Worm (Caenorhabditis elegans) whole organism, late embryonic: ENCODE measurements around the gene Y55F3BR.10.

Experiments used
- C08G9.2 ChIP-seq: sonication (generic microtip); optimal IDR thresholded peaks from 2 replicates; lab custom pipeline; 2016; ENCODE audit warnings: mild to moderate bottlenecking, missing genetic modification characterization, moderate library complexity, missing compliant biosample characterization
- C38D4.7 ChIP-seq: fragments of 200-800 bp; sonication (Bioruptor generic); optimal IDR thresholded peaks from 2 replicates; lab custom pipeline; 2018; ENCODE audit warnings: mild to moderate bottlenecking, missing genetic modification characterization, moderate library complexity, missing compliant biosample characterization
- F13H6.1 ChIP-seq: sonication (generic microtip); optimal IDR thresholded peaks from 2 replicates; lab custom pipeline; 2016; ENCODE audit warnings: missing genetic modification characterization, missing compliant biosample characterization
- K09A11.1 ChIP-seq: sonication (generic microtip); optimal IDR thresholded peaks from 2 replicates; lab custom pipeline; 2017; ENCODE audit warnings: antibody characterized with exemption, mild to moderate bottlenecking, missing genetic modification characterization, missing compliant biosample characterization; ENCODE audit not compliant: insufficient read depth
- Y22D7AL.16 ChIP-seq: sonication (generic microtip); optimal IDR thresholded peaks from 2 replicates; lab custom pipeline; 2016; ENCODE audit warnings: missing genetic modification characterization, missing compliant biosample characterization
- ahr-1 ChIP-seq: sonication (generic microtip); optimal IDR thresholded peaks from 2 replicates; lab custom pipeline; 2016; ENCODE audit warnings: missing genetic modification characterization, missing compliant biosample characterization
- ama-1 ChIP-seq: fragments of 150-350 bp; optimal IDR thresholded peaks from 2 replicates; lab custom pipeline; 2014
- ceh-14 ChIP-seq: sonication (generic microtip); optimal IDR thresholded peaks from 2 replicates; lab custom pipeline; 2016; ENCODE audit warnings: missing genotype, missing genetic modification characterization, missing compliant biosample characterization
- ceh-18 ChIP-seq: sonication (generic microtip); optimal IDR thresholded peaks from 2 replicates; lab custom pipeline; 2016; ENCODE audit warnings: missing genetic modification characterization, missing compliant biosample characterization
- ceh-19 ChIP-seq: fragments of 200-800 bp; sonication (Bioruptor generic); optimal IDR thresholded peaks from 2 replicates; lab custom pipeline; 2018; ENCODE audit warnings: mild to moderate bottlenecking, missing genetic modification characterization, missing compliant biosample characterization
- ceh-2 ChIP-seq: sonication (generic microtip); optimal IDR thresholded peaks from 2 replicates; lab custom pipeline; 2016; ENCODE audit warnings: missing genotype, missing genetic modification characterization, missing compliant biosample characterization
- ceh-30 ChIP-seq: fragments of 150-350 bp; optimal IDR thresholded peaks from 2 replicates; lab custom pipeline; 2014; ENCODE audit warnings: missing biosample characterization, missing genetic modification characterization
- ceh-31 ChIP-seq: sonication (generic microtip); optimal IDR thresholded peaks from 2 replicates; lab custom pipeline; 2016; ENCODE audit warnings: missing genetic modification characterization, missing compliant biosample characterization
- ceh-34 ChIP-seq: sonication (generic microtip); optimal IDR thresholded peaks from 2 replicates; lab custom pipeline; 2016; ENCODE audit warnings: mild to moderate bottlenecking, missing genetic modification characterization, missing compliant biosample characterization
- ceh-45 ChIP-seq: fragments of 200-800 bp; sonication (Bioruptor generic); IDR thresholded peaks from 2 replicates; pipeline ENCODE4 v1.3.6; 2022; ENCODE audit warnings: missing genetic modification reagents, missing genetic modification characterization, missing compliant biosample characterization
- ceh-48 ChIP-seq: sonication (generic microtip); optimal IDR thresholded peaks from 2 replicates; lab custom pipeline; 2016; ENCODE audit warnings: missing genetic modification characterization, inconsistent platforms, missing compliant biosample characterization
- ceh-6 ChIP-seq: fragments of 200-800 bp; sonication (Bioruptor generic); optimal IDR thresholded peaks from 2 replicates; lab custom pipeline; 2018; ENCODE audit warnings: mild to moderate bottlenecking, missing genetic modification characterization, missing compliant biosample characterization
- ceh-9 ChIP-seq: sonication (generic microtip); optimal IDR thresholded peaks from 2 replicates; lab custom pipeline; 2016; ENCODE audit warnings: mild to moderate bottlenecking, missing genetic modification characterization, inconsistent platforms, missing compliant biosample characterization
- che-1 ChIP-seq: sonication (generic microtip); optimal IDR thresholded peaks from 2 replicates; lab custom pipeline; 2016; ENCODE audit warnings: mild to moderate bottlenecking, missing genetic modification characterization, missing compliant biosample characterization
- dve-1 ChIP-seq: sonication (generic microtip); optimal IDR thresholded peaks from 2 replicates; lab custom pipeline; 2017; ENCODE audit warnings: antibody characterized with exemption, mild to moderate bottlenecking, missing genetic modification characterization, missing compliant biosample characterization
- elt-2 ChIP-seq: sonication (generic microtip); optimal IDR thresholded peaks from 2 replicates; lab custom pipeline; 2016; ENCODE audit warnings: missing genetic modification reagents, missing genetic modification characterization, missing compliant biosample characterization
- elt-4 ChIP-seq: sonication (generic microtip); optimal IDR thresholded peaks from 2 replicates; lab custom pipeline; 2016; ENCODE audit warnings: missing genetic modification characterization, missing compliant biosample characterization
- ets-4 ChIP-seq: sonication (generic microtip); optimal IDR thresholded peaks from 2 replicates; lab custom pipeline; 2016; ENCODE audit warnings: missing genetic modification characterization, missing compliant biosample characterization
- eyg-1 ChIP-seq: sonication (generic microtip); optimal IDR thresholded peaks from 2 replicates; lab custom pipeline; 2016; ENCODE audit warnings: missing genotype, missing genetic modification characterization, missing compliant biosample characterization
- fkh-10 ChIP-seq: fragments of 150-350 bp; optimal IDR thresholded peaks from 2 replicates; lab custom pipeline; 2014; ENCODE audit warnings: missing biosample characterization, missing genetic modification reagents, missing genetic modification characterization
- fkh-6 ChIP-seq: sonication (generic microtip); optimal IDR thresholded peaks from 2 replicates; lab custom pipeline; 2016; ENCODE audit warnings: missing genetic modification characterization, missing compliant biosample characterization
- gmeb-2 ChIP-seq: sonication (generic microtip); optimal IDR thresholded peaks from 2 replicates; lab custom pipeline; 2016; ENCODE audit warnings: missing genetic modification characterization, inconsistent platforms, missing compliant biosample characterization
- hlh-13 ChIP-seq: fragments of 200-800 bp; sonication (Bioruptor generic); optimal IDR thresholded peaks from 2 replicates; lab custom pipeline; 2018; ENCODE audit warnings: mild to moderate bottlenecking, missing genetic modification characterization, missing compliant biosample characterization
- hlh-15 ChIP-seq: sonication (generic microtip); optimal IDR thresholded peaks from 2 replicates; lab custom pipeline; 2016; ENCODE audit warnings: missing genetic modification characterization, missing compliant biosample characterization
- hlh-6 ChIP-seq: sonication (generic microtip); optimal IDR thresholded peaks from 2 replicates; lab custom pipeline; 2016; ENCODE audit warnings: missing genotype, missing genetic modification characterization, missing compliant biosample characterization
- madf-2 ChIP-seq: sonication (generic microtip); optimal IDR thresholded peaks from 2 replicates; lab custom pipeline; 2017; ENCODE audit warnings: missing genetic modification characterization, missing compliant biosample characterization
- mec-3 ChIP-seq: sonication (generic microtip); optimal IDR thresholded peaks from 2 replicates; lab custom pipeline; 2016; ENCODE audit warnings: borderline replicate concordance, missing genetic modification characterization, missing compliant biosample characterization
- nhr-11 ChIP-seq: fragments of 150-350 bp; optimal IDR thresholded peaks from 2 replicates; lab custom pipeline; 2014; ENCODE audit warnings: missing biosample characterization, missing genetic modification characterization
- nhr-232 ChIP-seq: sonication (generic microtip); optimal IDR thresholded peaks from 2 replicates; lab custom pipeline; 2016; ENCODE audit warnings: missing genetic modification characterization, missing compliant biosample characterization
- npax-4 ChIP-seq: sonication (generic microtip); optimal IDR thresholded peaks from 2 replicates; lab custom pipeline; 2016; ENCODE audit warnings: missing genetic modification characterization, missing compliant biosample characterization
- odd-2 ChIP-seq: sonication (generic microtip); optimal IDR thresholded peaks from 2 replicates; lab custom pipeline; 2017; ENCODE audit warnings: antibody characterized with exemption, mild to moderate bottlenecking, missing genetic modification characterization, missing compliant biosample characterization
- pag-3 ChIP-seq: sonication (generic microtip); optimal IDR thresholded peaks from 2 replicates; lab custom pipeline; 2016; ENCODE audit warnings: missing compliant biosample characterization, missing genetic modification characterization, borderline replicate concordance
- pat-9 ChIP-seq: fragments of 200-800 bp; sonication (Bioruptor generic); optimal IDR thresholded peaks from 2 replicates; lab custom pipeline; 2018; ENCODE audit warnings: mild to moderate bottlenecking, missing genetic modification characterization, moderate library complexity, missing compliant biosample characterization
- pha-2 ChIP-seq: sonication (generic microtip); optimal IDR thresholded peaks from 2 replicates; lab custom pipeline; 2017; ENCODE audit warnings: mild to moderate bottlenecking, missing genetic modification characterization, missing compliant biosample characterization
- pha-4 ChIP-seq: fragments of 150-350 bp; optimal IDR thresholded peaks from 2 replicates; lab custom pipeline; 2018; ENCODE audit warnings: missing biosample characterization, missing genetic modification reagents, missing genetic modification characterization
- pqm-1 ChIP-seq: sonication (generic microtip); optimal IDR thresholded peaks from 2 replicates; lab custom pipeline; 2016; ENCODE audit warnings: missing genetic modification characterization, missing compliant biosample characterization
- ref-2 ChIP-seq: sonication (generic microtip); optimal IDR thresholded peaks from 2 replicates; lab custom pipeline; 2016; ENCODE audit warnings: missing genetic modification characterization, missing compliant biosample characterization
- rnt-1 ChIP-seq: sonication (generic microtip); optimal IDR thresholded peaks from 2 replicates; lab custom pipeline; 2016; ENCODE audit warnings: missing genetic modification characterization, missing compliant biosample characterization
- sox-2 ChIP-seq: fragments of 200-800 bp; sonication (Bioruptor generic); IDR thresholded peaks from 2 replicates; pipeline ENCODE4 v1.3.6; 2022; ENCODE audit warnings: missing genetic modification reagents, missing genetic modification characterization, missing compliant biosample characterization
- sox-4 ChIP-seq: sonication (generic microtip); optimal IDR thresholded peaks from 2 replicates; lab custom pipeline; 2017; ENCODE audit warnings: mild to moderate bottlenecking, missing genetic modification characterization, inconsistent platforms, missing compliant biosample characterization
- syd-9 ChIP-seq: sonication (generic microtip); optimal IDR thresholded peaks from 2 replicates; lab custom pipeline; 2016; ENCODE audit warnings: mild to moderate bottlenecking, missing genetic modification characterization, moderate library complexity, missing compliant biosample characterization
- tbx-2 ChIP-seq: sonication (generic microtip); optimal IDR thresholded peaks from 2 replicates; lab custom pipeline; 2016; ENCODE audit warnings: missing genetic modification characterization, missing compliant biosample characterization
- tbx-7 ChIP-seq: sonication (generic microtip); optimal IDR thresholded peaks from 2 replicates; lab custom pipeline; 2016; ENCODE audit warnings: missing genotype, missing genetic modification characterization, missing compliant biosample characterization
- ttx-3 ChIP-seq: sonication (generic microtip); optimal IDR thresholded peaks from 2 replicates; lab custom pipeline; 2016; ENCODE audit warnings: missing genetic modification reagents, missing genetic modification characterization, missing compliant biosample characterization
- unc-42 ChIP-seq: sonication (generic microtip); optimal IDR thresholded peaks from 2 replicates; lab custom pipeline; 2016; ENCODE audit warnings: missing genotype, missing genetic modification characterization, missing compliant biosample characterization
- unc-55 ChIP-seq: sonication (generic microtip); optimal IDR thresholded peaks from 2 replicates; lab custom pipeline; 2017; ENCODE audit warnings: missing biosample characterization, missing genetic modification reagents, missing genetic modification characterization
- unc-86 ChIP-seq: sonication (generic microtip); optimal IDR thresholded peaks from 2 replicates; lab custom pipeline; 2016; ENCODE audit warnings: missing genetic modification characterization, missing compliant biosample characterization
- zip-5 ChIP-seq: sonication (generic microtip); optimal IDR thresholded peaks from 2 replicates; lab custom pipeline; 2016; ENCODE audit warnings: missing genetic modification characterization, missing compliant biosample characterization
- ztf-16 ChIP-seq: sonication (generic microtip); optimal IDR thresholded peaks from 2 replicates; lab custom pipeline; 2017; ENCODE audit warnings: missing genetic modification characterization, missing compliant biosample characterization

Gene Y55F3BR.10

ce11 chrIV:796521-797073 is 35.6 kb upstream of the Y55F3BR.10 start, which contains the start of the genes F56B3.11 and ech-5:
Gene F56B3.11, minus strand, starts transcription at chrIV:796571.
Gene ech-5, plus strand, starts transcription at chrIV:797023.
- TF ChIP-seq ceh-45 (GFP tag; lab: Robert Waterston, UW), result no peak
- peak; percentile 22 for TF ChIP-seq pag-3 (tag; lab: Kevin White, UChicago)
- TF ChIP-seq pha-2 (tag; lab: Kevin White, UChicago), result peak; percentile 72
- no peak for TF ChIP-seq sox-2
- TF ChIP-seq dve-1 (tag; lab: Kevin White, UChicago), result no peak
- no peak for TF ChIP-seq nhr-232 (tag; lab: Kevin White, UChicago)
- peak; percentile 63 for TF ChIP-seq unc-86 (tag; lab: Kevin White, UChicago)
- TF ChIP-seq elt-2 (tag; lab: Kevin White, UChicago), result peak; percentile 91
- peak; percentile 68 for TF ChIP-seq F13H6.1 (tag; lab: Kevin White, UChicago)
- TF ChIP-seq npax-4 (tag; lab: Kevin White, UChicago), result peak; percentile 36
- peak; percentile 88 for TF ChIP-seq ceh-2 (tag; lab: Kevin White, UChicago)
- TF ChIP-seq ceh-6 (GFP tag; lab: Kevin White, UChicago), result no peak
- peak; percentile 94 for TF ChIP-seq ceh-31 (tag; lab: Kevin White, UChicago)
- TF ChIP-seq ztf-16 (tag; lab: Kevin White, UChicago), result peak; percentile 60
- TF ChIP-seq Y22D7AL.16 (tag; lab: Kevin White, UChicago), result no peak
- no peak for TF ChIP-seq elt-4 (tag; lab: Kevin White, UChicago)
- no peak for TF ChIP-seq K09A11.1 (tag; lab: Kevin White, UChicago)
- peak; percentile 13 for TF ChIP-seq ceh-18 (tag; lab: Kevin White, UChicago)
- TF ChIP-seq ceh-14, result peak; percentile 93
- peak; percentile 78 for TF ChIP-seq ttx-3 (tag; lab: Kevin White, UChicago)
- no peak for TF ChIP-seq ceh-9 (tag; lab: Kevin White, UChicago)
- TF ChIP-seq tbx-2 (tag; lab: Kevin White, UChicago), result peak; percentile 93
- peak; percentile 23 for TF ChIP-seq che-1 (tag; lab: Kevin White, UChicago)
- TF ChIP-seq ref-2 (tag; lab: Kevin White, UChicago), result peak; percentile 93
- peak; percentile 0 for TF ChIP-seq gmeb-2 (tag; lab: Kevin White, UChicago)
- peak; percentile 78 for TF ChIP-seq tbx-7 (tag; lab: Kevin White, UChicago)
- peak; percentile 85 for TF ChIP-seq C08G9.2 (tag; lab: Kevin White, UChicago)
- TF ChIP-seq hlh-15 (tag; lab: Kevin White, UChicago), result peak; percentile 65
- peak; percentile 85 for TF ChIP-seq ahr-1 (tag; lab: Kevin White, UChicago)
- no peak for TF ChIP-seq syd-9 (tag; lab: Kevin White, UChicago)
- TF ChIP-seq ceh-19 (GFP tag; lab: Kevin White, UChicago), result peak; percentile 78
- TF ChIP-seq nhr-11 (tag; lab: Kevin White, UChicago), result no peak
- no peak for TF ChIP-seq madf-2
- TF ChIP-seq hlh-6, result no peak
- no peak for TF ChIP-seq sox-4 (tag; lab: Kevin White, UChicago)
- peak; percentile 75 for TF ChIP-seq ceh-34 (tag; lab: Kevin White, UChicago)
- peak; percentile 87 for TF ChIP-seq unc-42 (tag; lab: Kevin White, UChicago)
- no peak for TF ChIP-seq pat-9 (tag; lab: Kevin White, UChicago)
- TF ChIP-seq unc-55 (GFP tag; lab: Kevin White, UChicago), result no peak
- TF ChIP-seq fkh-6 (tag; lab: Kevin White, UChicago), result peak; percentile 61
- no peak for TF ChIP-seq ceh-30 (tag; lab: Kevin White, UChicago)
- no peak for TF ChIP-seq ceh-48 (tag; lab: Kevin White, UChicago)
- no peak for TF ChIP-seq pha-4 (tag; lab: Kevin White, UChicago)
- peak; percentile 59 for TF ChIP-seq mec-3 (tag; lab: Kevin White, UChicago)
- TF ChIP-seq C38D4.7 (GFP tag; lab: Kevin White, UChicago), result peak; percentile 49
- no peak for TF ChIP-seq odd-2 (tag; lab: Kevin White, UChicago)
- peak; percentile 76 for TF ChIP-seq pqm-1
- no peak for TF ChIP-seq eyg-1 (tag; lab: Kevin White, UChicago)
- no peak for TF ChIP-seq hlh-13 (GFP tag; lab: Kevin White, UChicago)
- peak; percentile 86 for TF ChIP-seq ets-4 (tag; lab: Kevin White, UChicago)
- TF ChIP-seq ama-1 (lab: Kevin White, UChicago), result no peak
- peak; percentile 96 for TF ChIP-seq zip-5 (tag; lab: Kevin White, UChicago)
- TF ChIP-seq rnt-1, result peak; percentile 83
- TF ChIP-seq fkh-10, result no peak
